Worm (Caenorhabditis elegans): ENCODE data around the gene R53.8.

- TF ChIP-seq tab-1 (GFP tag; IDR thresholded peaks at IDR 0.05) (no peak), ztf-29 (GFP tag; IDR thresholded peaks at IDR 0.05) (no peak), flt-1 (GFP tag; IDR thresholded peaks at IDR 0.05) (no peak), klf-2 (GFP tag; conservative IDR thresholded peaks at IDR 0.05) (no peak)
Observed at ce11 chrII:9986635-9987575, 10.4 kb downstream of the R53.8 start.

Measured in whole organism, midembryonic.